Worm (Caenorhabditis elegans) whole organism, L3 larva: ENCODE results near the gene F18E9.7.

ENCODE experiments used
- R02D3.7 ChIP-seq: fragments of 150-350 bp; optimal IDR thresholded peaks from 2 replicates; lab custom pipeline; 2014; ENCODE audit warnings: missing biosample characterization, missing genetic modification characterization
- aly-2 ChIP-seq: fragments of 150-350 bp; optimal IDR thresholded peaks from 2 replicates; lab custom pipeline; 2014; ENCODE audit warnings: missing biosample characterization, missing genetic modification characterization
- ama-1 ChIP-seq: fragments of 150-350 bp; optimal IDR thresholded peaks from 2 replicates; lab custom pipeline; 2018
- ceh-16 ChIP-seq: sonication (generic microtip); optimal IDR thresholded peaks from 2 replicates; lab custom pipeline; 2017; ENCODE audit warnings: missing biosample characterization, missing genetic modification characterization
- ceh-28 ChIP-seq: fragments of 150-350 bp; optimal IDR thresholded peaks from 2 replicates; lab custom pipeline; 2014; ENCODE audit warnings: missing biosample characterization, missing genetic modification reagents, missing genetic modification characterization
- daf-12 ChIP-seq: fragments of 150-350 bp; optimal IDR thresholded peaks from 2 replicates; lab custom pipeline; 2014; ENCODE audit warnings: missing biosample characterization, missing genetic modification reagents, missing genetic modification characterization
- egl-27 ChIP-seq: sonication (generic microtip); optimal IDR thresholded peaks from 4 replicates; lab custom pipeline; 2017; ENCODE audit warnings: missing biosample characterization, missing genetic modification reagents, missing genetic modification characterization
- elt-2 ChIP-seq: sonication (generic microtip); optimal IDR thresholded peaks from 2 replicates; lab custom pipeline; 2016; ENCODE audit warnings: missing genetic modification reagents, mild to moderate bottlenecking, missing genetic modification characterization, missing compliant biosample characterization
- elt-3 ChIP-seq, 3 experiments: fragments of 150-350 bp in 1 of 3; sonication (generic microtip) in 2 of 3; optimal IDR thresholded peaks; 2 replicates in 2 of 3; 4 replicates in 1 of 3; lab custom pipeline; 2014 to 2017; ENCODE audit warnings: missing biosample characterization in 3 of 3, missing genetic modification characterization in 3 of 3
- eor-1 ChIP-seq, 2 experiments: fragments of 150-350 bp; optimal IDR thresholded peaks; 2 replicates each; lab custom pipeline; 2014 to 2018; ENCODE audit warnings: missing biosample characterization in 2 of 2, missing genetic modification characterization in 2 of 2
- fos-1 ChIP-seq: fragments of 150-350 bp; optimal IDR thresholded peaks from 2 replicates; lab custom pipeline; 2014; ENCODE audit warnings: missing biosample characterization, missing genetic modification characterization
- jun-1 ChIP-seq: fragments of 150-350 bp; optimal IDR thresholded peaks from 2 replicates; lab custom pipeline; 2014; ENCODE audit warnings: missing biosample characterization, missing genetic modification reagents, missing genetic modification characterization
- lin-39 ChIP-seq: fragments of 150-350 bp; optimal IDR thresholded peaks from 2 replicates; lab custom pipeline; 2018; ENCODE audit warnings: missing biosample characterization, missing genetic modification reagents, missing genetic modification characterization
- mdl-1 ChIP-seq: fragments of 150-350 bp; optimal IDR thresholded peaks from 2 replicates; lab custom pipeline; 2014; ENCODE audit warnings: missing biosample characterization, missing genetic modification characterization
- mml-1 ChIP-seq: fragments of 150-350 bp; sonication (generic microtip); optimal IDR thresholded peaks from 3 replicates; lab custom pipeline; 2014; ENCODE audit warnings: missing biosample characterization, missing genetic modification characterization
- nfya-1 ChIP-seq: sonication (generic microtip); optimal IDR thresholded peaks from 2 replicates; lab custom pipeline; 2017; ENCODE audit warnings: missing genetic modification characterization, mild to moderate bottlenecking, missing compliant biosample characterization, antibody characterized with exemption, moderate library complexity; ENCODE audit not compliant: insufficient read depth
- nhr-11 ChIP-seq: fragments of 150-350 bp; optimal IDR thresholded peaks from 2 replicates; lab custom pipeline; 2014; ENCODE audit warnings: missing biosample characterization, missing genetic modification characterization
- nhr-23 ChIP-seq: fragments of 150-350 bp; optimal IDR thresholded peaks from 2 replicates; lab custom pipeline; 2014; ENCODE audit warnings: missing biosample characterization, missing genetic modification reagents, missing genetic modification characterization
- nhr-237 ChIP-seq: fragments of 150-350 bp; optimal IDR thresholded peaks from 2 replicates; lab custom pipeline; 2014; ENCODE audit warnings: missing biosample characterization, missing genetic modification characterization
- nhr-25 ChIP-seq: sonication (generic microtip); optimal IDR thresholded peaks from 2 replicates; lab custom pipeline; 2017; ENCODE audit warnings: missing biosample characterization, missing genetic modification characterization
- nhr-76 ChIP-seq: fragments of 150-350 bp; sonication (generic microtip); optimal IDR thresholded peaks from 5 replicates; lab custom pipeline; 2014; ENCODE audit warnings: missing biosample characterization, missing genetic modification characterization
- nhr-77 ChIP-seq: fragments of 150-350 bp; optimal IDR thresholded peaks from 2 replicates; lab custom pipeline; 2014; ENCODE audit warnings: missing biosample characterization, missing genetic modification characterization
- pha-4 ChIP-seq: fragments of 150-350 bp; optimal IDR thresholded peaks from 2 replicates; lab custom pipeline; 2014; ENCODE audit warnings: missing biosample characterization, missing genetic modification reagents, missing genetic modification characterization
- pqm-1 ChIP-seq: fragments of 150-350 bp; optimal IDR thresholded peaks from 2 replicates; lab custom pipeline; 2017; ENCODE audit warnings: missing biosample characterization, missing genetic modification characterization, inconsistent platforms
- sea-2 ChIP-seq: fragments of 150-350 bp; sonication (generic microtip); optimal IDR thresholded peaks from 4 replicates; lab custom pipeline; 2014; ENCODE audit warnings: missing biosample characterization, missing genetic modification reagents, missing genetic modification characterization
- skn-1 ChIP-seq: fragments of 150-350 bp; optimal IDR thresholded peaks from 2 replicates; lab custom pipeline; 2014; ENCODE audit warnings: missing biosample characterization, missing genetic modification characterization
- snpc-4 ChIP-seq: fragments of 150-350 bp; optimal IDR thresholded peaks from 2 replicates; lab custom pipeline; 2014; ENCODE audit warnings: missing biosample characterization, missing genetic modification characterization
- tbx-2 ChIP-seq: sonication (generic microtip); optimal IDR thresholded peaks from 2 replicates; lab custom pipeline; 2016; ENCODE audit warnings: mild to moderate bottlenecking, missing genetic modification characterization, missing compliant biosample characterization
- unc-39 ChIP-seq: sonication (generic microtip); optimal IDR thresholded peaks from 4 replicates; lab custom pipeline; 2017; ENCODE audit warnings: missing biosample characterization, missing genetic modification characterization
- unc-62 ChIP-seq: fragments of 150-350 bp; sonication (generic microtip); optimal IDR thresholded peaks from 4 replicates; lab custom pipeline; 2014; ENCODE audit warnings: missing biosample characterization, missing genetic modification reagents, missing genetic modification characterization
- zag-1 ChIP-seq: fragments of 150-350 bp; optimal IDR thresholded peaks from 2 replicates; lab custom pipeline; 2014; ENCODE audit warnings: missing biosample characterization, missing genetic modification characterization
- ztf-11 ChIP-seq: fragments of 150-350 bp; optimal IDR thresholded peaks from 2 replicates; lab custom pipeline; 2014; ENCODE audit warnings: missing biosample characterization, missing genetic modification characterization

Gene F18E9.7

ce11 chrX:8582767-8583360 lies 14.7 kb downstream of the F18E9.7 start:
- TF ChIP-seq eor-1 (tag; optimal IDR thresholded peaks at IDR 0.05; lab: Kevin White, UChicago) (no peak), nhr-11 (peak; percentile 21)
- TF ChIP-seq, all 47 proteins: peak for 1

- no peak for TF ChIP-seq lin-39
- TF ChIP-seq mdl-1 (tag; lab: Kevin White, UChicago) = no peak
- TF ChIP-seq aly-2 (tag; lab: Kevin White, UChicago) = no peak
- no peak for TF ChIP-seq daf-12 (tag; lab: Kevin White, UChicago)
- no peak for TF ChIP-seq mml-1 (tag; lab: Kevin White, UChicago)
- no peak for TF ChIP-seq tbx-2 (tag; lab: Kevin White, UChicago)
- no peak for TF ChIP-seq jun-1
- TF ChIP-seq nhr-23 = no peak
- no peak for TF ChIP-seq snpc-4 (tag; lab: Kevin White, UChicago)
- TF ChIP-seq ztf-11 (tag; lab: Kevin White, UChicago) = no peak
- TF ChIP-seq unc-62 (GFP tag; lab: Kevin White, UChicago) = no peak
- TF ChIP-seq pha-4 = no peak
- TF ChIP-seq nhr-237 (tag; lab: Kevin White, UChicago) = no peak
- no peak for TF ChIP-seq ceh-28 (tag; lab: Kevin White, UChicago)
- TF ChIP-seq, all 47 proteins: peak for 0
Observed at ce11 chrX:8581447-8581846, 16.1 kb downstream of the F18E9.7 start, which contains the start of gene F18E9.8. Gene F18E9.8 (minus strand): TSS chrX:8581547.

ce11 chrX:8580217-8580616 lies 17.3 kb downstream of the F18E9.7 start, which contains the start of gene F18E9.4:
Gene F18E9.4 (plus strand): TSS chrX:8580517.
- TF ChIP-seq tbx-2 (tag; lab: Kevin White, UChicago) = no peak
- no peak for TF ChIP-seq nhr-77
- no peak for TF ChIP-seq zag-1 (tag; lab: Kevin White, UChicago)
- TF ChIP-seq eor-1 (tag; optimal IDR thresholded peaks at IDR 0.05; lab: Kevin White, UChicago) = no peak

- TF ChIP-seq eor-1 (tag; optimal IDR thresholded peaks at IDR 0.05; lab: Kevin White, UChicago) = no peak
- TF ChIP-seq nhr-237 (tag; lab: Kevin White, UChicago) = no peak
- no peak for TF ChIP-seq unc-39 (tag; lab: Kevin White, UChicago)
- TF ChIP-seq unc-62 (GFP tag; lab: Kevin White, UChicago) = no peak
- TF ChIP-seq nhr-25 = no peak
- no peak for TF ChIP-seq skn-1 (tag; lab: Kevin White, UChicago)
- no peak for TF ChIP-seq nhr-76
- TF ChIP-seq fos-1 (tag; lab: Kevin White, UChicago) = no peak
- no peak for TF ChIP-seq R02D3.7 (tag; lab: Kevin White, UChicago)
- TF ChIP-seq elt-3 (tag; optimal IDR thresholded peaks at IDR 0.05; lab: Kevin White, UChicago) = no peak
- TF ChIP-seq ceh-16 = no peak
- TF ChIP-seq nhr-77 = no peak
- TF ChIP-seq mdl-1 (tag; lab: Kevin White, UChicago) = no peak
- TF ChIP-seq sea-2 = no peak
Observed at ce11 chrX:8570997-8571517, 26.5 kb downstream of the F18E9.7 start, which contains the start of gene jmjd-3.1. Gene jmjd-3.1 (plus strand): TSS chrX:8571047.

- no peak for TF ChIP-seq R02D3.7 (tag; lab: Kevin White, UChicago)
- peak; percentile 33 for TF ChIP-seq lin-39
- no peak for TF ChIP-seq nhr-11
- no peak for TF ChIP-seq pha-4
- TF ChIP-seq ama-1 (lab: Kevin White, UChicago) = no peak
- TF ChIP-seq nfya-1 = peak; percentile 47
- TF ChIP-seq, all 47 proteins: peak for 2
Observed at ce11 chrX:8569159-8569558, 28.4 kb downstream of the F18E9.7 start.

ce11 chrX:8568423-8568903 lies 29.1 kb downstream of the F18E9.7 start:
- TF ChIP-seq ama-1 (lab: Kevin White, UChicago) = no peak
- no peak for TF ChIP-seq lin-39
- TF ChIP-seq ztf-11 (tag; lab: Kevin White, UChicago) = no peak
- peak; percentile 31 for TF ChIP-seq pqm-1 (tag; lab: Kevin White, UChicago)
- TF ChIP-seq nhr-25 = peak; percentile 28
- no peak for TF ChIP-seq nhr-77
- TF ChIP-seq nhr-23 = peak; percentile 48
- TF ChIP-seq unc-62 (GFP tag; lab: Kevin White, UChicago) = peak; percentile 7
- TF ChIP-seq egl-27 (tag; lab: Kevin White, UChicago) = no peak
- peak; percentile 88 for TF ChIP-seq elt-2 (tag; lab: Kevin White, UChicago)
- peak; percentile 51 for TF ChIP-seq jun-1
